Fruit fly (Drosophila melanogaster) whole organism, embryonic: ENCODE data around the gene CG33269.

Experiments
- Rx ChIP-seq: fragments of 200-800 bp; sonication (Bioruptor generic); IDR thresholded peaks from 2 replicates; pipeline ENCODE4 v1.3.6; 2022; ENCODE audit warnings: missing biosample characterization, missing genetic modification characterization
- oc ChIP-seq: fragments of 200-800 bp; sonication (Bioruptor generic); optimal IDR thresholded peaks from 2 replicates; lab custom pipeline; 2018; ENCODE audit warnings: missing biosample characterization, mild to moderate bottlenecking, missing genetic modification characterization, moderate library complexity
- ssp ChIP-seq: fragments of 200-800 bp; sonication (Bioruptor generic); IDR thresholded peaks from 2 replicates; pipeline ENCODE4 v1.3.6; 2022; ENCODE audit warnings: missing biosample characterization, missing genetic modification characterization

DNA sequence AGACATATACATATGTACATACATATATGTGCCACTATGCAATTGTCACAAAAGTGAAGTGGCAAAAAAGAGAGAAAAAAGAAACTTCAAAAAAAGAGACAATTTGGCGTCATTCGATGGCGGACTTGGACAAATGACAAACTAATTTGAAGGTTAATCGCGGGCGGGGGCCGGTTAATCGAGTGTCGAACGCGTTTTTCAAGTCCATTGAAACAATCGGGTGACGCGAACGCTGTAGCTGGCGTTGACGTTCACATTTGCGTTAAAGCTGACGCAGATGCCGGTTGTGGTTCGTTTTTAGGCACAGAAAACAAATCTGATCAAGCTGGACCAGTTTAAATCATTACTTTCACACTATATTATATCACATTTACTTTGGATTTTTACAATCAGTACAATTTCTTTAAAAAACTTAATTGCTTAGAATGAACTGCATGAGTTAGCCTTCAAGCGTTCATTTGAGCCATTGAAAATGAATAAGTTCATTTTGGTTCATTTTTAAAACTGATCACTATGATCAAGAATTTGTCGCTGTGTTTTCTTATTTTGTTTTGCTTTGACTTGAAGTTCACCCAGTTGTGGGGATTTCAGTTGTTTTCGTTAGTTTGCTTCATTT lies 48.2 kb downstream of the CG33269 start:
- TF ChIP-seq Rx (GFP tag; lab: Robert Waterston, UW) (no peak), oc (tag; lab: Kevin White, UChicago) (no peak), ssp (GFP tag; lab: Robert Waterston, UW) (no peak)
